Worm (Caenorhabditis elegans): Measurements from ENCODE around the gene epc-1.

The epc-1 gene

DNA sequence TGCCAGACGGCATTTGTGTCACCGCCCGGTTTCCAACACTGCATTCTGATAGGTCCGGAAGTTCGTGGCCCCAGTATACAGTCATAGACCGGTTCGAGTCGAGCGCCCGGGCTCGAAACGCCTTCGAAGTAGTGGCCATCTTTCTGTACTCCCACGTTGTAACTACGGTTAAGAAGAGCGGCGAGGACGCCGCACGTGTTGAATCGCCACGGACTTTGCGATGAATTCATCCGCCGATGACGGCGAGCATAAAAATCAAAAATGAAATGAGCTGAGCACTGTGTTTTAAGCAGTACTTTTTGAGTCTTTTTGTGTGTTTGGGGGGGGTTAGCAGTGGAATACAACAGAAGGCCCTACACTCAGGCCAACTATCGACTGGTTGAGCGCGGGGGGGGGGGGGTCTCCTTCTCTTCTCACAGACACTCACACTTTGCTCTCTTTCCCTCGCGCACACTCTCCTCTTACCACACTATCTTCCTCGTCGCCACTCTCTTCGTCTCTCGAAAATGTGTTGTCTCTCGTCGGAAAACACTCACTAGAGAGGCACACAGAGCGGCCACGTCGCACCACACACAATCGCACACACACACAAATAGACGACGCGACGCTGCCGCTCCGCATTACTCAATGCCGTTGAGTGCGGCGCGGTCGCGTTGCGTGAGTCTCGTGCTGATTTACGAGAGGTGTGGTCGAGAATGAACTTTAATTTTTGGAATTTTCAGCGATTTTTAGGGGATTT is at the start of gene epc-1 (continued):
- TF ChIP-seq Y95B8A.8 (GFP tag; IDR thresholded peaks at IDR 0.05) (peak; percentile 92), mcd-1 (GFP tag; IDR thresholded peaks at IDR 0.05) (peak; percentile 88), Y53F4B.3 (GFP tag; IDR thresholded peaks at IDR 0.05) (no peak), tbp1 (GFP tag; optimal IDR thresholded peaks at IDR 0.05) (peak; percentile 73), hrde-1 (tag; optimal IDR thresholded peaks at IDR 0.05; ENCODE audit: borderline replicate concordance) (peak; percentile 43), lin-54 (GFP tag; optimal IDR thresholded peaks at IDR 0.05) (peak; percentile 85), die-1 (tag; optimal IDR thresholded peaks at IDR 0.05) (peak; percentile 38), T26A5.8 (tag; optimal IDR thresholded peaks at IDR 0.05) (no peak), B0019.2 (GFP tag; conservative IDR thresholded peaks at IDR 0.05) (peak; percentile 79), aptf-2 (GFP tag; conservative IDR thresholded peaks at IDR 0.05) (0 out of 2 replicates have a peak, but pooled peaks have one; percentile 8), ztf-3 (GFP tag; optimal IDR thresholded peaks at IDR 0.05) (peak; percentile 17), bed-1 (GFP tag; IDR thresholded peaks at IDR 0.05) (no peak), sea-2 (GFP tag; IDR thresholded peaks at IDR 0.05) (peak; percentile 18; the same call in 1 of the 2 replicates), nhr-80 (tag; optimal IDR thresholded peaks at IDR 0.05) (peak; percentile 84), rcor-1 (GFP tag; IDR thresholded peaks at IDR 0.05) (peak; percentile 87), mxl-1 (tag; optimal IDR thresholded peaks at IDR 0.05) (no peak), let-607 (tag; optimal IDR thresholded peaks at IDR 0.05) (peak; percentile 97 to 98), F22D6.2 (tag; optimal IDR thresholded peaks at IDR 0.05) (no peak), lin-35 (GFP tag; optimal IDR thresholded peaks at IDR 0.05) (peak in 1 of 3 experiments; percentile 67), ceh-40 (GFP tag; IDR thresholded peaks at IDR 0.05) (0 out of 2 replicates have a peak, but pooled peaks have one; percentile 32), egl-44 (GFP tag; IDR thresholded peaks at IDR 0.05) (peak; percentile 73), ztf-6 (GFP tag; IDR thresholded peaks at IDR 0.05) (no peak), ama-1 (optimal IDR thresholded peaks at IDR 0.05) (peak; percentile 94), ama-1 (GFP tag; optimal IDR thresholded peaks at IDR 0.05) (peak in 1 of 2 experiments; percentile 5), cebp-1 (GFP tag; IDR thresholded peaks at IDR 0.05) (peak; percentile 8; the same call in 1 of the 2 replicates), cebp-1 (tag; optimal IDR thresholded peaks at IDR 0.05) (peak; percentile 87), let-526 (GFP tag; IDR thresholded peaks at IDR 0.05) (0 out of 2 replicates have a peak, but pooled peaks have one; percentile 66), ceh-100 (GFP tag; IDR thresholded peaks at IDR 0.05) (peak; percentile 76), Y53G8AR.9 (GFP tag; conservative IDR thresholded peaks at IDR 0.05) (peak; percentile 65), ztf-22 (GFP tag; optimal IDR thresholded peaks at IDR 0.05) (peak; percentile 41), somi-1 (GFP tag; optimal IDR thresholded peaks at IDR 0.05) (peak; percentile 91), ekl-4 (GFP tag; IDR thresholded peaks at IDR 0.05) (peak; percentile 97), F57C9.4 (tag; optimal IDR thresholded peaks at IDR 0.05) (no peak), athp-1 (tag; optimal IDR thresholded peaks at IDR 0.05) (peak; percentile 97), T07F8.4 (tag; optimal IDR thresholded peaks at IDR 0.05) (peak; percentile 37), madf-3 (GFP tag; IDR thresholded peaks at IDR 0.05) (peak; percentile 100), efl-1 (GFP tag; optimal IDR thresholded peaks at IDR 0.05) (peak; percentile 45), madf-10 (tag; optimal IDR thresholded peaks at IDR 0.05) (peak; percentile 83), rec-8 (tag; optimal IDR thresholded peaks at IDR 0.05) (peak in 1 of 2 experiments; percentile 57), snpc-4 (GFP tag; optimal IDR thresholded peaks at IDR 0.05) (peak; percentile 38), snpc-4 (tag; optimal IDR thresholded peaks at IDR 0.05) (peak in 3 of 4 experiments; percentile 38 to 76 (median 68)), hlh-12 (tag; optimal IDR thresholded peaks at IDR 0.05) (no peak), nfya-1 (tag; optimal IDR thresholded peaks at IDR 0.05; ENCODE audit: borderline replicate concordance, insufficient read depth) (no peak), hmg-20 (GFP tag; IDR thresholded peaks at IDR 0.05) (no peak), unc-130 (GFP tag; optimal IDR thresholded peaks at IDR 0.05) (peak; percentile 61), dox-1 (GFP tag; IDR thresholded peaks at IDR 0.05) (peak; percentile 97), sdz-38 (tag; optimal IDR thresholded peaks at IDR 0.05) (no peak), F39B2.1 (GFP tag; IDR thresholded peaks at IDR 0.05) (no peak)
